Worm (Caenorhabditis elegans) whole organism, midembryonic: ENCODE data around the gene Y105C5A.1270.

Source experiments
- T22C8.4 ChIP-seq: fragments of 200-800 bp; sonication (Bioruptor generic); IDR thresholded peaks from 2 replicates; pipeline ENCODE4 v1.3.6; 2022; ENCODE audit warnings: missing genetic modification characterization, missing compliant biosample characterization
- cog-1 ChIP-seq: sonication (generic microtip); optimal IDR thresholded peaks from 2 replicates; lab custom pipeline; 2016; ENCODE audit warnings: missing genetic modification characterization, missing compliant biosample characterization
- flt-1 ChIP-seq: fragments of 200-800 bp; sonication (Bioruptor generic); IDR thresholded peaks from 2 replicates; pipeline ENCODE4 v1.3.6; 2022; ENCODE audit warnings: missing genetic modification characterization, missing compliant biosample characterization
- klf-2 ChIP-seq: fragments of 200-800 bp; sonication (Bioruptor generic); conservative IDR thresholded peaks from 2 replicates; pipeline ENCODE4 v1.3.6; 2022; ENCODE audit warnings: missing genetic modification reagents, missing genetic modification characterization, missing compliant biosample characterization
- med-1 ChIP-seq: sonication (generic microtip); optimal IDR thresholded peaks from 2 replicates; lab custom pipeline; 2017; ENCODE audit warnings: missing genetic modification characterization, mild to moderate bottlenecking, missing compliant biosample characterization, antibody characterized with exemption, missing genetic modification reagents; ENCODE audit not compliant: insufficient read depth
- ref-1 ChIP-seq: fragments of 200-800 bp; sonication (Bioruptor generic); conservative IDR thresholded peaks from 2 replicates; pipeline ENCODE4 v1.3.6; 2022; ENCODE audit warnings: missing genetic modification reagents, missing genetic modification characterization, missing compliant biosample characterization
- tab-1 ChIP-seq: fragments of 200-800 bp; sonication (Bioruptor generic); IDR thresholded peaks from 2 replicates; pipeline ENCODE4 v1.3.6; 2022; ENCODE audit warnings: missing genetic modification characterization, missing compliant biosample characterization
- ztf-23 ChIP-seq: fragments of 200-800 bp; sonication (Bioruptor generic); IDR thresholded peaks from 2 replicates; pipeline ENCODE4 v1.3.6; 2022; ENCODE audit warnings: missing genetic modification reagents, missing genetic modification characterization, missing compliant biosample characterization
- ztf-29 ChIP-seq: fragments of 200-800 bp; sonication (Bioruptor generic); IDR thresholded peaks from 2 replicates; pipeline ENCODE4 v1.3.6; 2022; ENCODE audit warnings: missing genetic modification reagents, missing genetic modification characterization, missing compliant biosample characterization

Y105C5A.1270 gene

DNA sequence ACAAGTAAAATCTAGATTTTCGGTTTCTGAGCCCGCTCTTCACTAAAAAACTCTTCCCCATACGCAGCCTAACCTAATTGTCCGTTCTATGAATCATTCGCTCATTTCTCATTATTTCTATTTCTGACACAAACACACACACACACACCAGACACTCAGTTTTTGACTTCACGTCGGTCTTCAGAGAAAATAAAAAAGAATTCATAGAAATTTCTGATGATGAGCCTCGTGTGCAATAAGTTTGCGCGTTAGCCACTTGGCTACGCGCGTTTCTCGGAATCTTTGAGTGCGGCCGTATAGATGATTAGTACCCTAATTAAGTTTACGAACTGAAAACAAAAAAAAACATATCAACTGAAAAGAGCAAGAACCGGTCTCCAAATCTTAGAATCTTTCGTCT, 32.4 kb downstream of the Y105C5A.1270 start:
- no peak for TF ChIP-seq ref-1 (GFP tag; lab: Robert Waterston, UW)
- no peak for TF ChIP-seq med-1
- no peak for TF ChIP-seq T22C8.4 (GFP tag; lab: Robert Waterston, UW)
- TF ChIP-seq ztf-23 (GFP tag; lab: Robert Waterston, UW): no peak
- no peak for TF ChIP-seq cog-1 (tag; lab: Kevin White, UChicago)
- TF ChIP-seq ztf-29 (GFP tag; lab: Robert Waterston, UW): no peak
- TF ChIP-seq tab-1 (GFP tag; lab: Robert Waterston, UW): no peak
- no peak for TF ChIP-seq flt-1
- no peak for TF ChIP-seq klf-2 (GFP tag; lab: Robert Waterston, UW)
